Fruit fly (Drosophila melanogaster) whole organism, prepupa: ENCODE measurements around the gene CG3558.

ENCODE experiments used
- CG8319 ChIP-seq: fragments of 200-800 bp; sonication (Bioruptor generic); optimal IDR thresholded peaks from 3 replicates; lab custom pipeline; 2016; ENCODE audit warnings: missing biosample characterization, missing genetic modification characterization
- Lpt ChIP-seq: fragments of 200-800 bp; sonication (Bioruptor generic); optimal IDR thresholded peaks from 3 replicates; lab custom pipeline; 2016; ENCODE audit warnings: missing biosample characterization, missing genetic modification characterization

DNA sequence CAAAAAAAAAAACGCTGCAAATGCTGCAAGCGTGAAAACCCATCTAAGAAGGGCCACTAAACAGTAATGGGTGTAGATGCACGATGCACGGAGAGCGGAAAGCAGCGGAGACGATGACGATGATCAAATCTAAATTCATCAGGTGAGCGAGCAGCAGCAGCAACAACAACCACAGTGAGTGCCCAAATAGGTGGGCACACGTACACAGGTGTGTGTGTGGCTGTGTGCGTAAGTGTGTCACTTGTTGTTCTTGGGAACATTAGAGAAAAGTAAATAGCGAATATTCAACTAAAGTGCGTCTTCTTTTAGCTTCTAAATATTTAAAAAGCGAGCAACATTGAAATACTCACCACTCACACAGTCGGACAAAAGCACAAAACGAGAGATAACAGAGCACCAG, 566 bp downstream of the CG3558 start:
- TF ChIP-seq CG8319 (GFP tag; lab: Kevin White, UChicago) (no peak), Lpt (GFP tag; lab: Kevin White, UChicago) (no peak)
